Worm (Caenorhabditis elegans): ENCODE results near the gene ras-2.

- TF ChIP-seq ceh-20 (GFP tag; IDR thresholded peaks at IDR 0.05) (no peak), ztf-11 (tag; optimal IDR thresholded peaks at IDR 0.05) (no peak), nhr-25 (tag; optimal IDR thresholded peaks at IDR 0.05; ENCODE audit: borderline replicate concordance, insufficient read depth) (no peak), nhr-6 (tag; optimal IDR thresholded peaks at IDR 0.05) (no peak), mdl-1 (tag; optimal IDR thresholded peaks at IDR 0.05) (no peak), Y5F2A.4 (GFP tag; optimal IDR thresholded peaks at IDR 0.05) (no peak), rbr-2 (tag; optimal IDR thresholded peaks at IDR 0.05) (no peak), Y105C5A.15 (GFP tag; IDR thresholded peaks at IDR 0.05) (no peak), fos-1 (tag; optimal IDR thresholded peaks at IDR 0.05) (no peak), lin-15B (tag; optimal IDR thresholded peaks at IDR 0.05) (no peak), lin-13 (GFP tag; optimal IDR thresholded peaks at IDR 0.05) (no peak), daf-19 (GFP tag; conservative IDR thresholded peaks at IDR 0.05) (no peak), nhr-77 (tag; optimal IDR thresholded peaks at IDR 0.05) (no peak), unc-62 (GFP tag; optimal IDR thresholded peaks at IDR 0.05 in 1 of 2) (no peak), unc-62 (tag; optimal IDR thresholded peaks at IDR 0.05) (no peak)
These were observed 28.2 kb upstream of the ras-2 start for ce11 chrIII:4767869-4768645.

All from whole organism, L4 larva.